Worm (Caenorhabditis elegans) whole organism, L1 larva: ENCODE results near the gene T25E4.2.

Source experiments
- ceh-82 ChIP-seq, 3 experiments: fragments of 150-350 bp in 1 of 3; sonication (generic microtip) in 2 of 3; optimal IDR thresholded peaks; 2 replicates each; lab custom pipeline; 2014 to 2017; ENCODE audit warnings: missing biosample characterization in 3 of 3, missing genetic modification characterization in 3 of 3
- mdl-1 ChIP-seq, 2 experiments: fragments of 150-350 bp; optimal IDR thresholded peaks; 2 replicates each; lab custom pipeline; 2014 to 2017; ENCODE audit warnings: missing biosample characterization in 2 of 2, missing genetic modification characterization in 2 of 2, inconsistent platforms in 1 of 2
- rnt-1 ChIP-seq: sonication (generic microtip); optimal IDR thresholded peaks from 2 replicates; lab custom pipeline; 2016; ENCODE audit warnings: mild to moderate bottlenecking, missing genetic modification characterization, moderate library complexity, missing compliant biosample characterization
- ztf-11 ChIP-seq, 2 experiments: sonication (generic microtip); optimal IDR thresholded peaks; 2 replicates each; lab custom pipeline; 2016 to 2017; ENCODE audit warnings: missing genetic modification characterization in 2 of 2, missing biosample characterization in 1 of 2, missing compliant biosample characterization in 1 of 2

ce11 chrII:5585788-5586187, 3.6 kb upstream of the T25E4.2 start, which contains the start of gene lys-8:
- TF ChIP-seq ceh-82 (tag; optimal IDR thresholded peaks at IDR 0.05; lab: Kevin White, UChicago) = no peak
- TF ChIP-seq mdl-1 (tag; optimal IDR thresholded peaks at IDR 0.05; lab: Kevin White, UChicago) = no peak
- TF ChIP-seq ztf-11 (tag; optimal IDR thresholded peaks at IDR 0.05; lab: Kevin White, UChicago) = no peak
- TF ChIP-seq rnt-1 (tag; lab: Kevin White, UChicago) = no peak
